Fruit fly (Drosophila melanogaster) S2 (cell line): ENCODE measurements around the gene CG42747.

Experiments
- CG8478 ChIP-seq: fragments of >200 bp; optimal IDR thresholded peaks from 2 replicates; lab custom pipeline; 2018
- CTCF ChIP-seq, 2 experiments: fragments of >200 bp; optimal IDR thresholded peaks; 2 replicates each; lab custom pipeline; 2018

dm6 chr3L:6439713-6440461, 39.5 kb downstream of the CG42747 start:
- TF ChIP-seq CG8478 (no peak), CTCF (optimal IDR thresholded peaks at IDR 0.05; lab: Kevin White, UChicago) (no peak)
